ENCODE assay signal across 4 worm cellular contexts in the genomic region with DNA sequence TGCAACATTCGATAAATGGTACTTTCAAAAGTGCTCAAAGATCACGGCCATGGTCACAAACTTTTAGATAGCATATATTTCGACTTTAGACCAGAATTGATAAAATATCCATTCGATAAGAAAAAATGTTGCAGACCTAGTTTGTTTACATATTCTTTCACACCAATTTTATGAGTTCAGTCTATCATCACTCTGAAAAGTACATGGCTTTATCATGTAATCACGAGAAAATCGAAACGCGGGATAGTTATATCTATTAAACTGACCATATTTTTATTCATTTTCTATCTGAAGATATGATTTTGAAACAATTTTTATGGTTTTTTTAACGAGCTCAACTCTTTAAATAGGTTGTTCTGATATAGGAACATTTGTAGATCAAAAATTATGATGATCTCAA.
TF ChIP-seq lines count a peak whose summit lies in the region.

A gene (plus strand): TSS at position 374 of the 400 bp plus-strand sequence.

TF ChIP-seq in whole organism, L1 larva, 84 proteins besides CTCF, POLR2A, EP300 and RAD21:
- TF ChIP-seq elt-2 (tag; optimal IDR thresholded peaks at IDR 0.05; lab: Kevin White, UChicago) (peak; percentile 64), lin-39 (tag; optimal IDR thresholded peaks at IDR 0.05; lab: Kevin White, UChicago) (no peak), tbx-2 (tag; optimal IDR thresholded peaks at IDR 0.05; lab: Kevin White, UChicago) (no peak), swsn-7 (tag; optimal IDR thresholded peaks at IDR 0.05; lab: Kevin White, UChicago) (no peak), ceh-82 (tag; optimal IDR thresholded peaks at IDR 0.05; lab: Kevin White, UChicago) (no peak), nhr-47 (tag; optimal IDR thresholded peaks at IDR 0.05; lab: Kevin White, UChicago) (no peak), grh-1 (GFP tag; IDR thresholded peaks at IDR 0.05; lab: Robert Waterston, UW) (no peak)

TF ChIP-seq in whole organism, L3 larva, 47 proteins besides CTCF, POLR2A, EP300 and RAD21:
- no peak for TF ChIP-seq zag-1 (tag; optimal IDR thresholded peaks at IDR 0.05; lab: Kevin White, UChicago)
- TF ChIP-seq fos-1 (tag; optimal IDR thresholded peaks at IDR 0.05; lab: Kevin White, UChicago), result no peak
- TF ChIP-seq pha-4 (tag; optimal IDR thresholded peaks at IDR 0.05; lab: Kevin White, UChicago), result peak; percentile 23
- TF ChIP-seq pqm-1 (tag; optimal IDR thresholded peaks at IDR 0.05; lab: Kevin White, UChicago), result peak; percentile 65
- peak; percentile 72 for TF ChIP-seq elt-2 (tag; optimal IDR thresholded peaks at IDR 0.05; lab: Kevin White, UChicago)
TF ChIP-seq in whole organism, L3 larva: peak in this region for 3.

TF ChIP-seq in whole organism, L4 larva, 104 proteins besides CTCF, POLR2A, EP300 and RAD21:
- peak; percentile 90 for TF ChIP-seq php-3 (GFP tag; IDR thresholded peaks at IDR 0.05; lab: Robert Waterston, UW)
- peak; percentile 6 for TF ChIP-seq pqm-1 (tag; optimal IDR thresholded peaks at IDR 0.05; lab: Kevin White, UChicago)
- no peak for TF ChIP-seq snpc-4 (tag; optimal IDR thresholded peaks at IDR 0.05; lab: Kevin White, UChicago)
- peak; percentile 10 for TF ChIP-seq hlh-11 (tag; optimal IDR thresholded peaks at IDR 0.05; lab: Kevin White, UChicago)
- TF ChIP-seq dve-1 (tag; optimal IDR thresholded peaks at IDR 0.05; lab: Kevin White, UChicago; ENCODE audit: insufficient read depth), result peak; percentile 76
- peak; percentile 27; the same call in 1 of the 2 replicates for TF ChIP-seq dmd-6 (GFP tag; IDR thresholded peaks at IDR 0.05; lab: Robert Waterston, UW)
- no peak for TF ChIP-seq daf-16 (GFP tag; optimal IDR thresholded peaks at IDR 0.05; lab: Kevin White, UChicago)
- peak; percentile 88 for TF ChIP-seq daf-16 (tag; optimal IDR thresholded peaks at IDR 0.05; lab: Kevin White, UChicago)
- TF ChIP-seq mdt-29 (GFP tag; IDR thresholded peaks at IDR 0.05; lab: Robert Waterston, UW), result no peak

TF ChIP-seq in whole organism, late embryonic, 69 proteins besides CTCF, POLR2A, EP300 and RAD21:
- TF ChIP-seq elt-2 (tag; optimal IDR thresholded peaks at IDR 0.05; lab: Kevin White, UChicago) (peak; percentile 14), unc-86 (tag; optimal IDR thresholded peaks at IDR 0.05; lab: Kevin White, UChicago) (no peak)
